Worm (Caenorhabditis elegans) whole organism, L2 larva: ENCODE data around the gene C09G9.1.

Experiments
- C34F6.9 ChIP-seq: fragments of 150-350 bp; optimal IDR thresholded peaks from 2 replicates; lab custom pipeline; 2014; ENCODE audit warnings: missing biosample characterization, missing genetic modification characterization
- F13H6.1 ChIP-seq: sonication (generic microtip); optimal IDR thresholded peaks from 2 replicates; lab custom pipeline; 2016; ENCODE audit warnings: missing genetic modification characterization, missing compliant biosample characterization
- R02D3.7 ChIP-seq: fragments of 150-350 bp; optimal IDR thresholded peaks from 2 replicates; lab custom pipeline; 2014; ENCODE audit warnings: missing biosample characterization, missing genetic modification characterization
- Y55F3AM.14 ChIP-seq: fragments of 200-800 bp; sonication (Bioruptor generic); optimal IDR thresholded peaks from 2 replicates; lab custom pipeline; 2018; ENCODE audit warnings: mild to moderate bottlenecking, missing genetic modification characterization, missing compliant biosample characterization
- ZK546.5 ChIP-seq: sonication (generic microtip); optimal IDR thresholded peaks from 2 replicates; lab custom pipeline; 2017; ENCODE audit warnings: missing biosample characterization, missing genetic modification characterization
- alr-1 ChIP-seq: fragments of 150-350 bp; optimal IDR thresholded peaks from 2 replicates; lab custom pipeline; 2014; ENCODE audit warnings: missing biosample characterization, missing genetic modification characterization
- aly-2 ChIP-seq: fragments of 150-350 bp; optimal IDR thresholded peaks from 2 replicates; lab custom pipeline; 2014; ENCODE audit warnings: missing biosample characterization, missing genetic modification characterization
- ama-1 ChIP-seq: fragments of 150-350 bp; optimal IDR thresholded peaks from 2 replicates; lab custom pipeline; 2018; ENCODE audit warnings: inconsistent platforms
- blmp-1 ChIP-seq: sonication (generic microtip); optimal IDR thresholded peaks from 2 replicates; lab custom pipeline; 2017; ENCODE audit warnings: missing genetic modification characterization, mild to moderate bottlenecking, missing compliant biosample characterization, antibody characterized with exemption, moderate library complexity; ENCODE audit not compliant: insufficient read depth
- ceh-82 ChIP-seq: fragments of 150-350 bp; optimal IDR thresholded peaks from 2 replicates; lab custom pipeline; 2014; ENCODE audit warnings: missing biosample characterization, missing genetic modification characterization
- crh-2 ChIP-seq: sonication (generic microtip); optimal IDR thresholded peaks from 2 replicates; lab custom pipeline; 2017; ENCODE audit warnings: missing biosample characterization, missing genetic modification characterization
- dmd-4 ChIP-seq: sonication (generic microtip); optimal IDR thresholded peaks from 2 replicates; lab custom pipeline; 2017; ENCODE audit warnings: missing biosample characterization, missing genetic modification characterization
- egl-27 ChIP-seq: sonication (generic microtip); optimal IDR thresholded peaks from 3 replicates; lab custom pipeline; 2017; ENCODE audit warnings: missing biosample characterization, missing genetic modification reagents, missing genetic modification characterization
- elt-1 ChIP-seq: fragments of 150-350 bp; optimal IDR thresholded peaks from 2 replicates; lab custom pipeline; 2014; ENCODE audit warnings: missing biosample characterization, missing genetic modification characterization
- elt-3 ChIP-seq: sonication (generic microtip); optimal IDR thresholded peaks from 2 replicates; lab custom pipeline; 2017; ENCODE audit warnings: missing biosample characterization, missing genetic modification characterization
- fos-1 ChIP-seq: fragments of 150-350 bp; optimal IDR thresholded peaks from 2 replicates; lab custom pipeline; 2014; ENCODE audit warnings: missing biosample characterization, missing genetic modification characterization
- gmeb-1 ChIP-seq: fragments of 150-350 bp; optimal IDR thresholded peaks from 2 replicates; lab custom pipeline; 2014; ENCODE audit warnings: missing biosample characterization, missing genetic modification characterization
- lin-11 ChIP-seq: fragments of 150-350 bp; sonication (generic microtip); optimal IDR thresholded peaks from 2 replicates; lab custom pipeline; 2014; ENCODE audit warnings: missing biosample characterization, missing genetic modification characterization, inconsistent platforms, mixed read lengths
- lin-13 ChIP-seq: fragments of 150-350 bp; optimal IDR thresholded peaks from 2 replicates; lab custom pipeline; 2014; ENCODE audit warnings: missing biosample characterization, missing genetic modification reagents, missing genetic modification characterization
- lin-39 ChIP-seq: fragments of 150-350 bp; optimal IDR thresholded peaks from 2 replicates; lab custom pipeline; 2014; ENCODE audit warnings: missing biosample characterization, missing genetic modification reagents, missing genetic modification characterization
- lsy-2 ChIP-seq, 2 experiments: fragments of 150-350 bp in 1 of 2; sonication (generic microtip) in 1 of 2; optimal IDR thresholded peaks; 2 replicates each; lab custom pipeline; 2014 to 2017; ENCODE audit warnings: missing biosample characterization in 2 of 2, missing genetic modification characterization in 2 of 2
- mab-5 ChIP-seq: fragments of 150-350 bp; optimal IDR thresholded peaks from 2 replicates; lab custom pipeline; 2014; ENCODE audit warnings: missing biosample characterization, missing genetic modification characterization
- mbf-1 ChIP-seq: sonication (generic microtip); optimal IDR thresholded peaks from 2 replicates; lab custom pipeline; 2017; ENCODE audit warnings: missing biosample characterization, missing genetic modification characterization
- nhr-10 ChIP-seq: sonication (generic microtip); optimal IDR thresholded peaks from 2 replicates; lab custom pipeline; 2017; ENCODE audit warnings: missing biosample characterization, missing genetic modification characterization
- nhr-11 ChIP-seq: fragments of 150-350 bp; optimal IDR thresholded peaks from 2 replicates; lab custom pipeline; 2014; ENCODE audit warnings: missing biosample characterization, missing genetic modification characterization
- nhr-129 ChIP-seq: fragments of 150-350 bp; optimal IDR thresholded peaks from 2 replicates; lab custom pipeline; 2014; ENCODE audit warnings: missing biosample characterization, missing genetic modification characterization
- nhr-21 ChIP-seq: fragments of 150-350 bp; optimal IDR thresholded peaks from 2 replicates; lab custom pipeline; 2014; ENCODE audit warnings: missing biosample characterization, missing genetic modification characterization
- nhr-23 ChIP-seq: fragments of 150-350 bp; optimal IDR thresholded peaks from 2 replicates; lab custom pipeline; 2014; ENCODE audit warnings: missing biosample characterization, missing genetic modification reagents, missing genetic modification characterization
- nhr-237 ChIP-seq: fragments of 150-350 bp; optimal IDR thresholded peaks from 2 replicates; lab custom pipeline; 2014; ENCODE audit warnings: missing biosample characterization, missing genetic modification characterization
- nhr-25 ChIP-seq: fragments of 150-350 bp; sonication (generic microtip); optimal IDR thresholded peaks from 3 replicates; lab custom pipeline; 2014; ENCODE audit warnings: missing biosample characterization, missing genetic modification characterization
- nhr-6 ChIP-seq: fragments of 150-350 bp; optimal IDR thresholded peaks from 2 replicates; lab custom pipeline; 2014; ENCODE audit warnings: missing biosample characterization, missing genetic modification characterization
- nhr-77 ChIP-seq: fragments of 150-350 bp; optimal IDR thresholded peaks from 2 replicates; lab custom pipeline; 2014; ENCODE audit warnings: missing biosample characterization, missing genetic modification characterization
- sem-4 ChIP-seq: fragments of 150-350 bp; optimal IDR thresholded peaks from 2 replicates; lab custom pipeline; 2014; ENCODE audit warnings: missing biosample characterization, missing genetic modification reagents, missing genetic modification characterization
- skn-1 ChIP-seq: sonication (generic microtip); optimal IDR thresholded peaks from 2 replicates; lab custom pipeline; 2017; ENCODE audit warnings: missing biosample characterization, missing genetic modification characterization
- sma-3 ChIP-seq: sonication (generic microtip); optimal IDR thresholded peaks from 2 replicates; lab custom pipeline; 2016; ENCODE audit warnings: missing genetic modification reagents, missing genetic modification characterization, missing compliant biosample characterization
- sma-9 ChIP-seq, 2 experiments: fragments of 150-350 bp in 1 of 2; sonication (generic microtip) in 1 of 2; optimal IDR thresholded peaks; 2 replicates each; lab custom pipeline; 2014 to 2016; ENCODE audit warnings: missing genetic modification characterization in 2 of 2, mild to moderate bottlenecking in 1 of 2, missing biosample characterization in 1 of 2, missing compliant biosample characterization in 1 of 2, missing genetic modification reagents in 1 of 2, moderate library complexity in 1 of 2
- snpc-4 ChIP-seq: fragments of 150-350 bp; optimal IDR thresholded peaks from 2 replicates; lab custom pipeline; 2014; ENCODE audit warnings: missing biosample characterization, missing genetic modification characterization
- unc-39 ChIP-seq: fragments of 150-350 bp; optimal IDR thresholded peaks from 2 replicates; lab custom pipeline; 2014; ENCODE audit warnings: missing biosample characterization, missing genetic modification characterization
- unc-55 ChIP-seq: fragments of 150-350 bp; sonication (generic microtip); optimal IDR thresholded peaks from 3 replicates; lab custom pipeline; 2014; ENCODE audit warnings: missing biosample characterization, missing genetic modification reagents, missing genetic modification characterization
- unc-62 ChIP-seq: fragments of 150-350 bp; optimal IDR thresholded peaks from 2 replicates; lab custom pipeline; 2014; ENCODE audit warnings: missing biosample characterization, missing genetic modification reagents, missing genetic modification characterization
- zag-1 ChIP-seq: fragments of 150-350 bp; optimal IDR thresholded peaks from 2 replicates; lab custom pipeline; 2014; ENCODE audit warnings: missing biosample characterization, missing genetic modification characterization
- ztf-11 ChIP-seq: sonication (generic microtip); optimal IDR thresholded peaks from 2 replicates; lab custom pipeline; 2017; ENCODE audit warnings: missing biosample characterization, missing genetic modification characterization
- ztf-4 ChIP-seq: fragments of 150-350 bp; optimal IDR thresholded peaks from 2 replicates; lab custom pipeline; 2014; ENCODE audit warnings: missing biosample characterization, missing genetic modification characterization

Gene C09G9.1

DNA sequence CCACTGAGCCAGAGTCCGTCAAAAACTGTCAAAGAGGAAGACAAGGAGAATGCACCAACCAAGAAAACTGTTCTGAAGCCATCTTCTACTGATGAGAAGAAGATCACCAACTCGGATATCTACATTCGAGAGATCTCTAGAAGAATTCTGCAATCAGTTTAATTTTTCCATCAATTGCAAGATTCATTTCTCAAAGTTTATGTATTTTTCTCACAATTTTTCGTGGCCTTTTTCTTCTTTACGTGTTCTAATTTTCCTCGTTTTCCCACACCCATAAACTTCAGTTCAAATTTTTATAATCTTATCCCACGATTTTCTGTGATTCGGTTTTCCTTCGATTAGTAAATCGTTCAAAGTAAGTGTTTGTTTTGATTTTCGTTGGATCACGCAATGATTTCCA is 8.6 kb upstream of the C09G9.1 start, which contains the start of gene hdl-2:
Gene hdl-2 (plus strand): TSS at position 301 of the 400 bp plus-strand sequence.
- no peak for TF ChIP-seq egl-27 (tag; lab: Kevin White, UChicago)
- TF ChIP-seq gmeb-1, result no peak
- no peak for TF ChIP-seq nhr-25
- TF ChIP-seq, all 48 proteins: peak for 0

DNA sequence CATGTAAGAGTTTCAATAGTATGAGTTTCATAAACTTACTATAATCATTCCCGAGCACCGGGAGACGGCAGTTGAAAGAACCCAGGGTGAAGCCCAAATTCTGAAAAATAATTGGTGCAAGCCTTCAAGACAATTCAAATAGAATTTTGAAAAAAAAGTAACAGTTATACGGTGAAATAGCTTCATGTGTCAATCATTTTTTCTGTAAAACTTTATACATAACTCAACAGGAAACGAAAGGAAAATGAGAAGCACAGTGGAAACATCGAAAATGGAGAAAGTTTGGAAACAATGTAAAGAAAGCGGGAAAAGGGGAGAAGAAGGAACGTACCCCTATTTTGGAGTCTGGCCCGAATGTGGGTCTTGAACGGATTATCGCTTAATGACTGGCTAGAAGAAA is 7.7 kb upstream of the C09G9.1 start, which contains the start of gene C09G9.3:
Gene C09G9.3 (minus strand): TSS at position 101 of the 400 bp plus-strand sequence.
- TF ChIP-seq lin-11 (tag; lab: Kevin White, UChicago) (no peak), blmp-1 (tag; lab: Kevin White, UChicago) (no peak), snpc-4 (tag; lab: Kevin White, UChicago) (no peak), lin-13 (GFP tag; lab: Kevin White, UChicago) (no peak)
- TF ChIP-seq, all 48 proteins: peak for 0

DNA sequence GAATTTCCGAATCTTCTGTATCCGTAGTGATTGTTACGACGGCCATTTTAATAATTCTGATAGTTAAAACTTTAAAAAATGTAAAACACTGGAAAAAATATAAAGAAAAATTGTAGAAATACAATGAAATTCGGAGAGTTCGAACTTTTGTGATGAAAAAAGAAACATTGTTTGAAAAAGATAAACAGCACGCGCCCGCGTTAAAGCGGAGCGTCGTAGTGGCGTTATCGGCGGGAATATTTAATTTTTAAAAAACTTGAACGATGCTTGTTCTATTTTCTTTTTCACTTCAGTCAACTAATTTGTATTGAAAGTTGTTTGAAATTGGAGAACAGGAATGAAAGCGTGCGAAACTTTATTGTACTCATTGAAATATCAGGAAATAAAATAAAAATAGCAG is 4.3 kb upstream of the C09G9.1 start, which contains the start of gene npp-23:
Gene npp-23 (minus strand): TSS at position 56 of the 400 bp plus-strand sequence.
- no peak for TF ChIP-seq lin-13 (GFP tag; lab: Kevin White, UChicago)
- TF ChIP-seq zag-1 (tag; lab: Kevin White, UChicago), result no peak
- TF ChIP-seq F13H6.1 (tag; lab: Kevin White, UChicago), result no peak
- TF ChIP-seq sem-4 (tag; lab: Kevin White, UChicago), result no peak
- peak; percentile 20 for TF ChIP-seq sma-3 (GFP tag; lab: Kevin White, UChicago)
- TF ChIP-seq gmeb-1, result peak; percentile 94
- TF ChIP-seq mab-5, result no peak
- no peak for TF ChIP-seq ama-1 (lab: Kevin White, UChicago)
- TF ChIP-seq snpc-4 (tag; lab: Kevin White, UChicago), result peak; percentile 12
- no peak for TF ChIP-seq lin-39 (tag; lab: Kevin White, UChicago)
- no peak for TF ChIP-seq R02D3.7 (tag; lab: Kevin White, UChicago)
- no peak for TF ChIP-seq ztf-4
- no peak for TF ChIP-seq aly-2 (tag; lab: Kevin White, UChicago)
- TF ChIP-seq ztf-11 (tag; lab: Kevin White, UChicago), result no peak
- TF ChIP-seq Y55F3AM.14 (GFP tag; lab: Kevin White, UChicago), result no peak

DNA sequence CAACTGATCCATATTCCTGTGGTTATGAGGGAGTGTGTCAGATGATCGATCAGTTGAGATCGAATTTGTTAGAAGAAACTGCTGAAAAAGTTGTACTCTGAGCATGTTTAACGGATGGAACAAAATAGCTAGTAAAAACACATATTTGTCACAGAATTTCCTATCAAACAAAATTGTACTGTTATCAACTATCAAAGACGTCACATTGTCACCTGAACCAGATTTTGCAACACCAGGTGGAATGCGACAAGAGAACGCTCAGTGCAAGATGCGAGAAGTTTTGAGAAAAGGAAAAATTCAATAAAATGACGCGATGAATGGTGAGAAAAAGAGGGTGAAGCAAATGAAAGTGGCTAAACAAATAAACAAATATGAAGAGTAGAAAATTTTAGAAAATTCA is 2.3 kb upstream of the C09G9.1 start:
- TF ChIP-seq unc-39 (tag; lab: Kevin White, UChicago) (no peak), nhr-25 (no peak), nhr-237 (tag; lab: Kevin White, UChicago) (no peak), elt-1 (no peak), mab-5 (no peak), nhr-11 (tag; lab: Kevin White, UChicago) (no peak), F13H6.1 (tag; lab: Kevin White, UChicago) (no peak), nhr-77 (tag; lab: Kevin White, UChicago) (no peak), nhr-10 (no peak), ceh-82 (tag; lab: Kevin White, UChicago) (no peak), nhr-21 (tag; lab: Kevin White, UChicago) (no peak), R02D3.7 (tag; lab: Kevin White, UChicago) (no peak), crh-2 (tag; lab: Kevin White, UChicago) (peak; percentile 6), lin-39 (tag; lab: Kevin White, UChicago) (no peak), alr-1 (tag; lab: Kevin White, UChicago) (no peak), skn-1 (tag; lab: Kevin White, UChicago) (no peak), lin-13 (GFP tag; lab: Kevin White, UChicago) (no peak), lsy-2 (tag; optimal IDR thresholded peaks at IDR 0.05; lab: Kevin White, UChicago) (peak in 1 of 2 experiments; percentile 10), nhr-23 (tag; lab: Kevin White, UChicago) (no peak), ZK546.5 (no peak), dmd-4 (no peak), nhr-129 (tag; lab: Kevin White, UChicago) (no peak), C34F6.9 (no peak), mbf-1 (no peak), unc-55 (no peak), unc-62 (GFP tag; lab: Kevin White, UChicago) (no peak), fos-1 (tag; lab: Kevin White, UChicago) (peak; percentile 23), ztf-4 (no peak), sma-9 (GFP tag; optimal IDR thresholded peaks at IDR 0.05; lab: Kevin White, UChicago) (peak; percentile 44), sma-9 (tag; optimal IDR thresholded peaks at IDR 0.05; lab: Kevin White, UChicago) (no peak), sma-3 (GFP tag; lab: Kevin White, UChicago) (no peak), ama-1 (lab: Kevin White, UChicago) (no peak), zag-1 (tag; lab: Kevin White, UChicago) (no peak), aly-2 (tag; lab: Kevin White, UChicago) (no peak), nhr-6 (tag; lab: Kevin White, UChicago) (no peak), elt-3 (tag; lab: Kevin White, UChicago) (no peak)
- TF ChIP-seq, all 48 proteins: peak for 4
